Fruit fly (Drosophila melanogaster) S2 (cell line): Measurements from ENCODE around the gene CG17625.

ENCODE experiments used
- CG8478 ChIP-seq: fragments of >200 bp; optimal IDR thresholded peaks from 2 replicates; lab custom pipeline; 2018
- CTCF ChIP-seq, 2 experiments: fragments of >200 bp; optimal IDR thresholded peaks; 2 replicates each; lab custom pipeline; 2018

CG17625 gene

dm6 chr3R:22686336-22686874 is at the start of gene CG17625, which contains the start of gene Gclm:
TSS of gene CG17625 (plus strand) at chr3R:22686849.
TSS of gene Gclm (minus strand) at chr3R:22686510.
- TF ChIP-seq CTCF (optimal IDR thresholded peaks at IDR 0.05; lab: Kevin White, UChicago) (no peak), CG8478 (lab: Kevin White, UChicago) (no peak)

DNA sequence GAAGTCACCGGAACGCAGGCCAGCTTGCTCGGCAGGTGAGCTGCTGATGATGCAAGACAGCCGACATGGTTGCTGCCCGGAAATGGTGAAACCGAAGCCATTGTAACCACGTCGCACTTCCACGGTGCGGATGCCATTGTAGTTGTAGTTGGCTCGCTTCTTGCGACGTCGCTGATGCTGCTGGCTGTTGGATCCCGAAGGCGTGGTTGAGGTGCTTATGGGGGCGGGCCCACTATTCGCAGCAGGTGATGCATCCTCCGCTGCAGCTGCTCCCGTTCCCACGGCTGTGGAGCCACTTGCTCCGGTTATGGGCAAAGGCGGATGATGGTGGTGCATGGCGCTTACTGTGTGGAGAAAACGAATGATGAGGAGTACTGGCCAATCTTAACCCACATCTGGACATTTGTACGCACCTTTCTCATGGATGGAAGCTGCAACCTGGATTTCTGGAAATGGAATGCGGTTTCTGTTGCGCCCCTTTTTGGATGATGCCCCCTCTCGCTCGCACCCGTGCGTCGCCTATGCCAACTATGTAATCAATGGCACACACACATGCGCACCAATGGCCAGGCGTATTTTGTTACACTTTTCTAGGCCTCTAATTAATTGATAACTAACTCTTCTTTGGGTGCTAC is 47.9 kb upstream of the CG17625 start:
- TF ChIP-seq CG8478 (lab: Kevin White, UChicago) (no peak), CTCF (optimal IDR thresholded peaks at IDR 0.05; lab: Kevin White, UChicago) (no peak)

- TF ChIP-seq CTCF (optimal IDR thresholded peaks at IDR 0.05; lab: Kevin White, UChicago) (peak in 1 of 2 experiments; percentile 55), CG8478 (lab: Kevin White, UChicago) (no peak)
These were observed 47.3 kb upstream of the CG17625 start, which contains the start of the genes loco and wake for dm6 chr3R:22639239-22639858. TSS of gene loco (minus strand) at chr3R:22639387. TSS of gene wake (plus strand) at chr3R:22639808.

DNA sequence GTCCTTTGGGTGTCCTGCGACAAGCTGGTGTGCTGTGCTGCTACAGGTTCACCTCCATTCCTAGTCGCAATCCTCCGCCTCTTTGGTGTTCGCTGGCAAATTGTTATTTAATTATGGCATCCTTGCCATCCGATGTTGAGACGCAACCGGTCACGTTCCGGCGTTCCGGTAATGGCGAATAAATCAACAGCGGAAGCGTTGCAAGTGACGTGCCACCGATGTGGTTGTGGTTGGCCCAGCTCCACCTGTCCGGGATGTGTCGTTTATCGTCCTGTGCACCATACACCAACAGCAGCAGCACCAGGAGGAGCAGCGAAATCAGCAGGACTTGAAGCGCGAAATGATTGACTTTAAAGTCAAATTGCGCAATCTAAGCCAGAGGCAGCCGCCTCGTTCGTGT is 36.8 kb upstream of the CG17625 start:
- TF ChIP-seq CG8478 (lab: Kevin White, UChicago) = no peak
- TF ChIP-seq CTCF (optimal IDR thresholded peaks at IDR 0.05; lab: Kevin White, UChicago) = no peak

DNA sequence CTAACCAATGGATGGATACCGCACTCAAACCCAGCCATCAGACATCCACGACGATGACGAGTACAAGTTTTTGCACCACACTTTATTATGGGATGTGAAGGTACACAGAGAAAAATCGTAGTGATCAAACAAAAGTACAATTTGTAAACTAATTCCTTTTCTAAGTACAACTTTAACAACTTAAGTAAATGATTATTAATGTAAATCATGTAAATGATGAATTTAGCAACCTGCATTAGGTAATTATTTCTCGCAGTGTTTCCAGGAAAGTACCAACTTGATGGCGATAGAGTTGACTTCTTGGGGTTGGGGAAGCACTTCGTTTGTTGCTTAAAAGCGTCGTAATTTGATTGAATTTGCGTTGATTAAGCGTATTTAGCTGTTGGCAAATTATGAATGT is 23.5 kb upstream of the CG17625 start:
- TF ChIP-seq CTCF (optimal IDR thresholded peaks at IDR 0.05; lab: Kevin White, UChicago) (no peak), CG8478 (lab: Kevin White, UChicago) (no peak)

- TF ChIP-seq CTCF (optimal IDR thresholded peaks at IDR 0.05; lab: Kevin White, UChicago) = no peak
- TF ChIP-seq CG8478 (lab: Kevin White, UChicago) = no peak
These were observed 22.4 kb upstream of the CG17625 start for dm6 chr3R:22664274-22664673.

DNA sequence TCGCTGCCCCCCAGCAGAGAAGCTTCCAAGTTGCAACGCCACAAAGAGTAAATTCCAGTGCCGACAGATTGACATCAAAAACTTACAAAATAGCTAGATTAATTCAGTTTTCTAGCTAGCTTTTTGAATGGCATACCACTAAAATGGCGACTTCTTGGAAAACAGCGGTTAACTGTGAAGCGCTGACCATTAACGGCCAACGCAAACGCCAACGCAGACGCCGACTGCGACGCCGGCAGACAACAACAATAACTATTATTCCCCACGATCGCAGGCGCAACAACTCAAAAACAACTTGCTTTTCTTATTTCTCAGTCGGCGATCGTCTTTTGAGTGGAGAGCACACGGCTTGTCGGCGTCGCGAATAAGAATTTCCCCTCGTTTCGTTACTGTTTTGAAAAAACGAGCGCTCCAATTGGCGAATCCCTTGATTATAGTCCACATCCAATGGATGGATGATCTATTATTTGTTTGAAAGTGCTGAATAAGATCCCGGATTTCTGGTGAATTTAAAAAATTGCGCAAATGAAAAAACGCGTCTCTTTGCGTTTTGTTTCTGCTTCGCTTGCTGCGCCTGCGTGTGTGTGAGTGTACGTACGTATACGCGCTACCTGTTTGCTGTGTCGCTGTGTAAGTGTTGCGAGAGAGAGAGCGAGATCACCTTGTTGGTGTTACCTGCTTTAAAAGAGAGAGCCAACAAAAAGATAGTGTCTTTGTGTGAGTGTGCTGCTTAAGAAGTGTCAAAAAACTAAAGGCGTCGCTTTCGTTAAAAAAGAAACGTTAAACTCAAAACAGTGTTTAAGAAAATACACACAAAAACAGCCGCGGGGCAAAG is 20.0 kb upstream of the CG17625 start:
- TF ChIP-seq CTCF (optimal IDR thresholded peaks at IDR 0.05; lab: Kevin White, UChicago) (no peak), CG8478 (lab: Kevin White, UChicago) (no peak)

DNA sequence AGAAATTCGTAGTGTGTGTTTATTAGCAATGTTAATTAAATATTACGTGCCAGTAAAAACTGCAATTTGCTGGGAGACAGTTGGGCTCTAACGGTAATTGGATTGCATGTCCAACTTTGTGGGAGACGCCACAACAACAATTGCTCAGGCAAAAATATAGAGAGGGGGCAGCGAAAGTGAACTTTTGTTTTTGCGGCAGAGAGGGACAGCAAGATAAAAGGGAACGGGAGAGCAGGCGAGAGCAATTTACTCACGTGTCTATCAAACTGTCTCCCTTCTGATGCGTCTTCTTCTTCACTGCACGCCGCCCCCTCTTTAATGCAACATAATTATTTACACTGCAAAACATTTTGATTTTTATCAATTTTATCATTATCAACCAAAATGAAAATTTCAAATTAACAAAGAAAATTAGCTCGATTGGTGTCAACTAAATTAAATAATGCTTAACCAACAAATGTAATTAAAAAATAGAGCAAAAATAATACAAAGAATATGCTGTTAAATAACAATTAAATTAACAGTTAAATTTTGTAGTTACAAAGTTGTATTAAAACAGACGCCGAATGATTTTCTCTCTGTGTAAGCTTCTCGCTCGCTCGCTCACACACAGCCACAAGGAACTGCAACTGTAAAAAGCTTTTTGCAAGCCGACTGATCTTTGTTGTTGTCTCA is 19.2 kb upstream of the CG17625 start:
- no peak for TF ChIP-seq CTCF (optimal IDR thresholded peaks at IDR 0.05; lab: Kevin White, UChicago)
- TF ChIP-seq CG8478 (lab: Kevin White, UChicago) = no peak

DNA sequence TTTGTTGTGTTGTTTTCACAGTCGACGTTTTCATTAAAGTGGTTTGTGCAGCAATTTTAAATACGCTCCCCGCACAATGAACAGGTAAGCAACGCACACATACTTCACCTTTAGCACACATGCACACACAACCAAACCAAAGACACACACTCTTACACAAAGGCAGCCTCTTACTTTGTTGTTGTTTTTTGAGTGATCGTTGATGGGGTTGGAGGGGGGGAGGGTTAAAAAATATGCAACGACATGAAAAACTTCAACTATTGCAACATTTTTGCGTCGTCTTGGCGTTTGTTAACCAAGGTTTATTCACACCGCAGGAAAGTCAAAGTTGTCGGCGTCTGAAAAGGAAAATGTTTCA is 18.7 kb upstream of the CG17625 start:
- TF ChIP-seq CG8478 (lab: Kevin White, UChicago) = no peak
- no peak for TF ChIP-seq CTCF (optimal IDR thresholded peaks at IDR 0.05; lab: Kevin White, UChicago)

- TF ChIP-seq CG8478 (lab: Kevin White, UChicago) (no peak), CTCF (optimal IDR thresholded peaks at IDR 0.05; lab: Kevin White, UChicago) (no peak)
These were observed 18.0 kb upstream of the CG17625 start for dm6 chr3R:22668622-22669021.

- TF ChIP-seq CTCF (optimal IDR thresholded peaks at IDR 0.05; lab: Kevin White, UChicago) = no peak
These were observed 17.5 kb upstream of the CG17625 start for dm6 chr3R:22669121-22669520.

dm6 chr3R:22669789-22670426 is 16.7 kb upstream of the CG17625 start:
- no peak for TF ChIP-seq CG8478 (lab: Kevin White, UChicago)
- TF ChIP-seq CTCF (optimal IDR thresholded peaks at IDR 0.05; lab: Kevin White, UChicago) = no peak

DNA sequence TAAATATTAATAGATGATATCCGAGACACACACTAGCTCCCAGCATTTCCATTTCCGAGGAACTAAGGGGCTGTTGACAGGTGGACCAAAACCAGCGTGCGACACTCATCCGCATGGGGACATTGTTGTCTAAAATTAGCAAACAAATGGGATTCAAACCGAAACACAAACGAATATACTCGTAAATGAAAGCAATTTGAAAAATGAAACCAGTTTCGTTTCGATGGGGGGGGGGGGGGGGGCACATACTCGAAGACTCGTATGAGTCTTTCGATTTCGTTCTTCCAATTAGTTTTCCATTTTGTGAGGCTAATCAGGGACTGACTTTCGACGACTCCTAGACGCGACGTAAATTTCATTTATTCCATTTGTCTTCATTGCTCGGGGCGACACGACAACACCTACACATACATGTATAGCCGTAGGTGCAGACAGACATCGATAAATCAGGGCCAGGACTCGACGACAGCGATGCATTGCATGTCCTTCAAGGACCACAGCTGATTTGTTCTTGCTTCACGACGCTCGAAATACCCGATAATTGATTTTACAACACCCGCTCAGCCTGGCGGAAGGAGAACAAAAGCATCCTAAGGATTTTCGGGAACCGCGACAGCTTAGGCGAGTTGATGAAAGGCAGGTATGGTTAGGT is 13.8 kb upstream of the CG17625 start:
- TF ChIP-seq CTCF (optimal IDR thresholded peaks at IDR 0.05; lab: Kevin White, UChicago) (no peak), CG8478 (lab: Kevin White, UChicago) (no peak)
